Worm (Caenorhabditis elegans): ENCODE measurements around the gene K11H3.3.

Gene K11H3.3

DNA sequence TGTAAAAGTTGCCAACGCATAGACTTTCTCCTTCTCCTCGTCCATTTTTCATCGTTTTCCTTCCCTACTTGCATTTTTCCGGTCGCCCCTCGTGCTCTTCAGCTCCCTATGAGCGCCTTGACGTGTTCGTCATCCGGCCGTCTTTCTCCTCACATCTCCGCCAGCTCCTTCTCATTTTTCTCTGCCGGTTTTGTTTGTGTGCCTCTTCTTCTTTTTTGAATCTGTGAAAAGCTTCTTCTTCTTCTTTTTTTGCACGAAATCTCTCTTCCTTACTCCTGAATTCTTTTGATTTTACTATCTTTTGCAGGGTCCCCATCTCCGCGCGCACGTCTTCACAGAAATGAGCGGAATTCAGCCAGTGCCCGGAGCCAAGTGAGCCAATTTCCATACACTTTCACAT, at the start of gene K11H3.3:
Gene K11H3.3 (plus strand): TSS at position 308 of the 400 bp plus-strand sequence.
- TF ChIP-seq unc-55 (GFP tag; optimal IDR thresholded peaks at IDR 0.05): no peak
- no peak for TF ChIP-seq tbx-7 (tag; optimal IDR thresholded peaks at IDR 0.05)
- TF ChIP-seq K02D7.2 (tag; optimal IDR thresholded peaks at IDR 0.05): no peak
- TF ChIP-seq sdc-2 (tag; optimal IDR thresholded peaks at IDR 0.05): no peak
- no peak for TF ChIP-seq nhr-11 (tag; optimal IDR thresholded peaks at IDR 0.05)
- no peak for TF ChIP-seq ceh-14 (tag; optimal IDR thresholded peaks at IDR 0.05)
- no peak for TF ChIP-seq elt-4 (tag; optimal IDR thresholded peaks at IDR 0.05)
- no peak for TF ChIP-seq rnt-1 (tag; optimal IDR thresholded peaks at IDR 0.05)
- TF ChIP-seq pat-9 (tag; optimal IDR thresholded peaks at IDR 0.05): no peak
- no peak for TF ChIP-seq hlh-13 (GFP tag; optimal IDR thresholded peaks at IDR 0.05)
- TF ChIP-seq gmeb-2 (tag; optimal IDR thresholded peaks at IDR 0.05): no peak
- TF ChIP-seq npax-4 (tag; optimal IDR thresholded peaks at IDR 0.05): no peak
- no peak for TF ChIP-seq sox-4 (tag; optimal IDR thresholded peaks at IDR 0.05)

DNA sequence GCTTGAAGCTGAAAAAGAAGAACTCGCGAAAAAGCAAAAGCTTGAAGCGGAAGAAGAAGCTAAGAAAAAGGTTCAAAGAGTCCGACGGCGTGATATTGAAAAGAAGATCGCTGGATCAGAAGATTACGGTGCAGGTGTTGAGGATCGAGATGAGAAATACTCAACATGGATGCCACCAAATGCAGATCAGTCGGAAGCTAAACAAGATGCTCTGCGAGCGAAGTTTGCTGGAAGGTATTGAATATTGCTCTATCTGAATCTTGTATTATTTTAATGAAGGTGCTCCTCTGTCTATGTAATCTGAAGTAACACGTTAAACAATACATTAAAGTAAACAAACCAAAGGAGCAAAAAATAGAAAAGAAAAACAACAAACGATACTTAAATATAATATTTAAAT, 49.6 kb upstream of the K11H3.3 start:
- TF ChIP-seq ceh-2 (tag; optimal IDR thresholded peaks at IDR 0.05) (no peak), npax-4 (tag; optimal IDR thresholded peaks at IDR 0.05) (no peak), ama-1 (optimal IDR thresholded peaks at IDR 0.05) (no peak), pha-4 (tag; optimal IDR thresholded peaks at IDR 0.05) (no peak), ceh-45 (GFP tag; IDR thresholded peaks at IDR 0.05) (no peak), hlh-30 (tag; optimal IDR thresholded peaks at IDR 0.05; ENCODE audit: insufficient read depth) (no peak), pat-9 (tag; optimal IDR thresholded peaks at IDR 0.05) (no peak), lim-6 (tag; optimal IDR thresholded peaks at IDR 0.05) (no peak), elt-2 (tag; optimal IDR thresholded peaks at IDR 0.05) (no peak), F13H6.1 (tag; optimal IDR thresholded peaks at IDR 0.05) (no peak), sox-2 (GFP tag; IDR thresholded peaks at IDR 0.05) (no peak), ttx-3 (tag; optimal IDR thresholded peaks at IDR 0.05) (no peak), gmeb-2 (tag; optimal IDR thresholded peaks at IDR 0.05) (no peak), hlh-6 (tag; optimal IDR thresholded peaks at IDR 0.05) (no peak)

DNA sequence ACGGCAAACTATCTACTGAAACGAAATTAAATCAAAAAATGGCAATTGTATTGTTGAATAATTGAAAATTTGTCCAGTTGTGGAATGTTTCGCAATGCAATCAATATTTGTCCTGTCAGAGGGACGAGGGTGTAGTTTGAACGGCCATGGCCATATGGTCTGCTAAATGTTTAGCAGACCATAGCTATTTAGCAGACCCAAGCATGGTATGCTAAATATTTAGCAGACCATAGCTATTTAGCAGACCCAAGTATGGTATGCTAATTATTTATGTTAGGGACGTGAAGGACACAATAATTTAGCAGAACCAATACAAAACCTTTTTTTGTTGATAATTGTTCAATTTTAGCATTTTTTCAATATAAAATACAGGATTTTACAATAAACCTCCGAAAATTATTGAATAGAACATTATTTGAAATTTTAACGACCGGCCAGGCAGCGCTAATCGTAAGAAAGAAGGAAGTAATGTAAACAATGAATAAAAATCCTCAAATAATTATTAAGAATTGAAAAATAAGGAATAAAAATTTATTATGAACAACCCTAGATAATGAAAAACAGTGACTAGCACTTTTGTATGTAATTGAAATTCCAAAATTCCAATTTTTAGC, 46.5 kb upstream of the K11H3.3 start, which contains the start of gene riok-3:
Gene riok-3 (minus strand): TSS at position 15 of the 614 bp plus-strand sequence.
- TF ChIP-seq elt-4 (tag; optimal IDR thresholded peaks at IDR 0.05) (no peak), ceh-48 (tag; optimal IDR thresholded peaks at IDR 0.05) (peak; percentile 13)

- no peak for TF ChIP-seq ztf-16 (tag; optimal IDR thresholded peaks at IDR 0.05)
- TF ChIP-seq che-1 (tag; optimal IDR thresholded peaks at IDR 0.05): no peak
- no peak for TF ChIP-seq ceh-24 (tag; optimal IDR thresholded peaks at IDR 0.05)
- TF ChIP-seq tbx-7 (tag; optimal IDR thresholded peaks at IDR 0.05): no peak
- TF ChIP-seq mec-3 (tag; optimal IDR thresholded peaks at IDR 0.05; ENCODE audit: borderline replicate concordance): no peak
- no peak for TF ChIP-seq ceh-9 (tag; optimal IDR thresholded peaks at IDR 0.05)
- TF ChIP-seq unc-55 (GFP tag; optimal IDR thresholded peaks at IDR 0.05): no peak
- no peak for TF ChIP-seq ceh-2 (tag; optimal IDR thresholded peaks at IDR 0.05)
- TF ChIP-seq Y22D7AL.16 (tag; optimal IDR thresholded peaks at IDR 0.05): no peak
- TF ChIP-seq ceh-18 (tag; optimal IDR thresholded peaks at IDR 0.05): no peak
- TF ChIP-seq nhr-232 (tag; optimal IDR thresholded peaks at IDR 0.05): no peak
- no peak for TF ChIP-seq fkh-6 (tag; optimal IDR thresholded peaks at IDR 0.05)
- no peak for TF ChIP-seq ref-2 (tag; optimal IDR thresholded peaks at IDR 0.05)
- TF ChIP-seq ceh-30 (tag; optimal IDR thresholded peaks at IDR 0.05): no peak
- no peak for TF ChIP-seq ceh-31 (tag; optimal IDR thresholded peaks at IDR 0.05)
- TF ChIP-seq ceh-14 (tag; optimal IDR thresholded peaks at IDR 0.05): no peak
- TF ChIP-seq hlh-15 (tag; optimal IDR thresholded peaks at IDR 0.05): no peak
Observed at ce11 chrIII:9806968-9807559, 44.6 kb upstream of the K11H3.3 start, which contains the start of gene ZK632.4. TSS of gene ZK632.4 (minus strand) at chrIII:9807454.

All from whole organism, late embryonic.